Fruit fly (Drosophila melanogaster): ENCODE data around the gene CG32199.

The CG32199 gene

DNA sequence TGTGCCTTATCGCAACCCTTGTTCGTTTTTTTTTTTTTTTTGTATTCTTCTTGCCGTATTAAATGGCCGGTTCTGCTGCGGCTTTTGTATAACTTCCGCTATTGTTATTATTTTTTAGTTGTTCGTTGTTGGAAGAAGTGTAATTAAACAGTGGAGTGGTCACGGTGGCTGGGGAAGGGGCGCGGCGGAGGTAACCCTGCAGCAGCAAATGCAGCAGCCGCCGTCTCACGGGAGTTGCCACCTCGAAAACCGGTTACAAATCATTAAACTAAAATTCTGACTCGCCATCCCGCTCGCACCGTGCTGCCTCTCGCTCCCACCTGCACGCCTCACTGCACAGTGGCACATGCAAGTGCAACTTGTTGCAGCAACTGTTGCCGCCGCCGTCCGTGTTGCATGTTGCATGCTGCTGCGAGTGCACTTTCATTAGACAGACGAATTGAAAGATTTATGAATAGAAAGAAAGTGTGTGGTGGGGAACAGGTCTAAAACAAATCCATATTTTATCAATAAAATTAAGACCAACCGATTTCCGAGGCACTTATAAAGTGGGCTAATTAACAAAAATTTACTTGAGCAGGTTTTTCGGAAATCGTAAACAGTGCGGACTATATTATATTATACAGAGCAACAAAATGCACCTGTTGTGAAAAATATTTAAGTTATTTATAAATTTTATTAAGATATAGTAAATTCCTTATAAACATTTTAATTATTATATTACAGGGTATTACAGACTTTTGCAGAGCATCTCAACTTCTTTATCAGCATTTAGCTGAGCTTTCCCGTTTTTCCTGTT, 16.2 kb downstream of the CG32199 start (continued):
- TF ChIP-seq CG7963 (GFP tag; IDR thresholded peaks at IDR 0.05; ENCODE audit: partially characterized antibody) (no peak), Nf-YC (tag; optimal IDR thresholded peaks at IDR 0.05) (no peak), Eip74EF (GFP tag; optimal IDR thresholded peaks at IDR 0.05) (no peak), gcm (GFP tag; optimal IDR thresholded peaks at IDR 0.05) (peak; percentile 7), Dad (GFP tag; optimal IDR thresholded peaks at IDR 0.05) (no peak), CG9727 (GFP tag; optimal IDR thresholded peaks at IDR 0.05) (no peak), zen (tag; optimal IDR thresholded peaks at IDR 0.05) (peak; percentile 44), en (GFP tag; optimal IDR thresholded peaks at IDR 0.05) (no peak), Bgb (GFP tag; IDR thresholded peaks at IDR 0.05; ENCODE audit: partially characterized antibody) (no peak), pb (GFP tag; optimal IDR thresholded peaks at IDR 0.05) (no peak), scrt (GFP tag; optimal IDR thresholded peaks at IDR 0.05) (peak; percentile 49), Gug (GFP tag; IDR thresholded peaks at IDR 0.05) (no peak), pros (GFP tag; optimal IDR thresholded peaks at IDR 0.05) (peak; percentile 52), Max (GFP tag; optimal IDR thresholded peaks at IDR 0.05) (no peak), ranshi (GFP tag; IDR thresholded peaks at IDR 0.05) (no peak), klu (GFP tag; IDR thresholded peaks at IDR 0.05) (no peak), CG34422 (GFP tag; IDR thresholded peaks at IDR 0.05) (0 out of 3 replicates have a peak, but pooled peaks have one; percentile 13), Opbp (GFP tag; IDR thresholded peaks at IDR 0.05; ENCODE audit: partially characterized antibody) (0 out of 3 replicates have a peak, but pooled peaks have one; percentile 7), stc (GFP tag; IDR thresholded peaks at IDR 0.05) (no peak), grau (tag; optimal IDR thresholded peaks at IDR 0.05) (no peak), cwo (GFP tag; optimal IDR thresholded peaks at IDR 0.05) (no peak), sens (GFP tag) (peak; percentile 31), CG9817 (tag; optimal IDR thresholded peaks at IDR 0.05) (no peak), CG13624 (GFP tag; optimal IDR thresholded peaks at IDR 0.05) (no peak), CG13296 (GFP tag; optimal IDR thresholded peaks at IDR 0.05) (no peak), sc (optimal IDR thresholded peaks at IDR 0.05) (no peak), sc (GFP tag; optimal IDR thresholded peaks at IDR 0.05) (no peak), CG14441 (GFP tag; IDR thresholded peaks at IDR 0.05) (0 out of 2 replicates have a peak, but pooled peaks have one; percentile 12)

- TF ChIP-seq Med (GFP tag) (peak; percentile 38), CG4328 (GFP tag; optimal IDR thresholded peaks at IDR 0.05) (no peak), schlank (tag; optimal IDR thresholded peaks at IDR 0.05) (no peak), abd-A (tag; optimal IDR thresholded peaks at IDR 0.05) (peak; percentile 9), CG10431 (GFP tag; optimal IDR thresholded peaks at IDR 0.05) (no peak), Sry-δ (GFP tag; optimal IDR thresholded peaks at IDR 0.05) (no peak), CG1647 (GFP tag; optimal IDR thresholded peaks at IDR 0.05) (no peak), exex (tag; optimal IDR thresholded peaks at IDR 0.05) (peak; percentile 10), p53 (GFP tag; optimal IDR thresholded peaks at IDR 0.05) (no peak), sim (GFP tag; IDR thresholded peaks at IDR 0.05) (no peak), shn (GFP tag; optimal IDR thresholded peaks at IDR 0.05) (no peak), CG8924 (tag; optimal IDR thresholded peaks at IDR 0.05) (no peak), vvl (GFP tag; IDR thresholded peaks at IDR 0.05) (peak; percentile 82), CG12744 (GFP tag; optimal IDR thresholded peaks at IDR 0.05) (no peak), CG12769 (tag; optimal IDR thresholded peaks at IDR 0.05) (peak; percentile 60), CG2875 (GFP tag; optimal IDR thresholded peaks at IDR 0.05) (no peak), GATAe (GFP tag; conservative IDR thresholded peaks at IDR 0.05) (no peak), Hr39 (optimal IDR thresholded peaks at IDR 0.05) (peak; percentile 52), mld (GFP tag; IDR thresholded peaks at IDR 0.05; ENCODE audit: partially characterized antibody) (no peak), CG6175 (GFP tag; IDR thresholded peaks at IDR 0.05) (0 out of 3 replicates have a peak, but pooled peaks have one; percentile 39), tgo (GFP tag; IDR thresholded peaks at IDR 0.05) (no peak), CG14710 (tag; optimal IDR thresholded peaks at IDR 0.05) (no peak), dmrt99B (tag; optimal IDR thresholded peaks at IDR 0.05) (no peak)
Observed at dm6 chr3L:18628458-18628857, 16.8 kb downstream of the CG32199 start.

Measured in whole organism, embryonic.